Worm (Caenorhabditis elegans) whole organism, L1 larva: ENCODE data around the gene srx-21.
A peak's percentile ranks its signal among the peaks of the same experiment; 100 is the strongest.

Experiments used
- C04F5.9 ChIP-seq: sonication (generic microtip); optimal IDR thresholded peaks from 2 replicates; lab custom pipeline; 2016; ENCODE audit warnings: missing genetic modification characterization, missing compliant biosample characterization
- C34B4.2 ChIP-seq: sonication (generic microtip); optimal IDR thresholded peaks from 2 replicates; lab custom pipeline; 2017; ENCODE audit warnings: mild to moderate bottlenecking, missing genetic modification characterization, missing compliant biosample characterization
- aly-2 ChIP-seq: fragments of 150-350 bp; optimal IDR thresholded peaks from 2 replicates; lab custom pipeline; 2014; ENCODE audit warnings: missing biosample characterization, missing genetic modification characterization
- ama-1 ChIP-seq: fragments of 150-350 bp; optimal IDR thresholded peaks from 2 replicates; lab custom pipeline; 2014
- ceh-63 ChIP-seq: fragments of 200-800 bp; sonication (Bioruptor generic); optimal IDR thresholded peaks from 2 replicates; lab custom pipeline; 2018; ENCODE audit warnings: mild to moderate bottlenecking, missing genetic modification characterization, missing compliant biosample characterization
- ceh-88 ChIP-seq: fragments of 200-800 bp; sonication (Bioruptor generic); IDR thresholded peaks from 2 replicates; pipeline ENCODE4 v1.3.6; 2022; ENCODE audit warnings: missing genetic modification characterization, missing compliant biosample characterization
- efl-1 ChIP-seq, 4 experiments: fragments of 150-350 bp; optimal IDR thresholded peaks in 3 of 4; peaks in 1 of 4; 1 replicate in 1 of 4; 2 replicates in 3 of 4; lab custom pipeline; 2014; ENCODE audit warnings: missing biosample characterization in 2 of 4, missing genetic modification characterization in 2 of 4, missing genetic modification reagents in 2 of 4
- efl-3 ChIP-seq: fragments of 200-800 bp; sonication (Bioruptor generic); optimal IDR thresholded peaks from 2 replicates; lab custom pipeline; 2018; ENCODE audit warnings: mild to moderate bottlenecking, missing genetic modification characterization, missing compliant biosample characterization
- egl-13 ChIP-seq: sonication (generic microtip); optimal IDR thresholded peaks from 2 replicates; lab custom pipeline; 2016; ENCODE audit warnings: missing genotype, missing genetic modification reagents, missing genetic modification characterization, missing compliant biosample characterization
- egl-27 ChIP-seq, 2 experiments: fragments of 150-350 bp in 1 of 2; sonication (generic microtip); optimal IDR thresholded peaks; 3 replicates each; lab custom pipeline; 2017 to 2018; ENCODE audit warnings: missing biosample characterization in 2 of 2, missing genetic modification characterization in 2 of 2, missing genetic modification reagents in 2 of 2
- elt-2 ChIP-seq: sonication (generic microtip); optimal IDR thresholded peaks from 2 replicates; lab custom pipeline; 2016; ENCODE audit warnings: missing genetic modification characterization, mild to moderate bottlenecking, inconsistent platforms, missing compliant biosample characterization, missing genetic modification reagents
- fkh-4 ChIP-seq: sonication (generic microtip); optimal IDR thresholded peaks from 2 replicates; lab custom pipeline; 2016; ENCODE audit warnings: missing compliant biosample characterization, missing genetic modification characterization, borderline replicate concordance
- fos-1 ChIP-seq: fragments of 150-350 bp; optimal IDR thresholded peaks from 2 replicates; lab custom pipeline; 2014; ENCODE audit warnings: missing biosample characterization, missing genetic modification characterization
- hlh-17 ChIP-seq: fragments of 200-800 bp; sonication (Bioruptor generic); optimal IDR thresholded peaks from 2 replicates; lab custom pipeline; 2018; ENCODE audit warnings: missing genetic modification characterization, mild to moderate bottlenecking, missing compliant biosample characterization, moderate library complexity, borderline replicate concordance
- irx-1 ChIP-seq: sonication (generic microtip); optimal IDR thresholded peaks from 2 replicates; lab custom pipeline; 2016; ENCODE audit warnings: missing genetic modification characterization, missing compliant biosample characterization
- jun-1 ChIP-seq: fragments of 150-350 bp; optimal IDR thresholded peaks from 2 replicates; lab custom pipeline; 2014; ENCODE audit warnings: missing biosample characterization, missing genetic modification reagents, missing genetic modification characterization
- lin-13 ChIP-seq: fragments of 150-350 bp; optimal IDR thresholded peaks from 2 replicates; lab custom pipeline; 2014; ENCODE audit warnings: missing biosample characterization, missing genetic modification reagents, missing genetic modification characterization
- lin-14 ChIP-seq: fragments of 200-800 bp; sonication (Bioruptor generic); optimal IDR thresholded peaks from 2 replicates; lab custom pipeline; 2018; ENCODE audit warnings: mild to moderate bottlenecking, missing genetic modification characterization, moderate library complexity, missing compliant biosample characterization
- lin-15B ChIP-seq: fragments of 150-350 bp; sonication (generic microtip); optimal IDR thresholded peaks from 3 replicates; lab custom pipeline; 2014; ENCODE audit warnings: missing biosample characterization, missing genetic modification characterization
- lin-35 ChIP-seq, 2 experiments: fragments of 150-350 bp; optimal IDR thresholded peaks; 2 replicates each; lab custom pipeline; 2014; ENCODE audit warnings: missing biosample characterization in 2 of 2, missing genetic modification characterization in 2 of 2, missing genetic modification reagents in 2 of 2
- lin-39 ChIP-seq: fragments of 150-350 bp; optimal IDR thresholded peaks from 2 replicates; lab custom pipeline; 2014; ENCODE audit warnings: missing biosample characterization, missing genetic modification reagents, missing genetic modification characterization
- lir-3 ChIP-seq: sonication (generic microtip); optimal IDR thresholded peaks from 2 replicates; lab custom pipeline; 2016; ENCODE audit warnings: mild to moderate bottlenecking, missing genetic modification characterization, moderate library complexity, missing compliant biosample characterization; ENCODE audit not compliant: poor library complexity
- lsy-2 ChIP-seq, 2 experiments: fragments of 150-350 bp; optimal IDR thresholded peaks; 2 replicates each; lab custom pipeline; 2014; ENCODE audit warnings: missing biosample characterization in 2 of 2, missing genetic modification characterization in 2 of 2
- mab-9 ChIP-seq: fragments of 200-800 bp; sonication (Bioruptor generic); IDR thresholded peaks from 2 replicates; pipeline ENCODE4 v1.3.6; 2022; ENCODE audit warnings: missing genetic modification reagents, missing genetic modification characterization, missing compliant biosample characterization
- mdl-1 ChIP-seq, 2 experiments: fragments of 150-350 bp; optimal IDR thresholded peaks; 2 replicates each; lab custom pipeline; 2014 to 2017; ENCODE audit warnings: missing biosample characterization in 2 of 2, missing genetic modification characterization in 2 of 2, inconsistent platforms in 1 of 2
- mep-1 ChIP-seq: fragments of 150-350 bp; optimal IDR thresholded peaks from 2 replicates; lab custom pipeline; 2014; ENCODE audit warnings: missing biosample characterization, missing genetic modification characterization
- nhr-19 ChIP-seq: fragments of 200-800 bp; sonication (Bioruptor generic); conservative IDR thresholded peaks from 2 replicates; pipeline ENCODE4 v1.3.6; 2022; ENCODE audit warnings: missing genetic modification characterization, missing compliant biosample characterization
- nhr-237 ChIP-seq: fragments of 150-350 bp; optimal IDR thresholded peaks from 2 replicates; lab custom pipeline; 2014; ENCODE audit warnings: missing biosample characterization, missing genetic modification characterization
- nhr-47 ChIP-seq: sonication (generic microtip); optimal IDR thresholded peaks from 2 replicates; lab custom pipeline; 2016; ENCODE audit warnings: mild to moderate bottlenecking, missing genetic modification characterization, moderate library complexity, missing compliant biosample characterization
- nhr-71 ChIP-seq: sonication (generic microtip); optimal IDR thresholded peaks from 2 replicates; lab custom pipeline; 2016; ENCODE audit warnings: mild to moderate bottlenecking, missing genetic modification characterization, moderate library complexity, missing compliant biosample characterization
- nhr-77 ChIP-seq: fragments of 150-350 bp; optimal IDR thresholded peaks from 2 replicates; lab custom pipeline; 2014; ENCODE audit warnings: missing biosample characterization, missing genetic modification characterization
- nhr-84 ChIP-seq: sonication (generic microtip); optimal IDR thresholded peaks from 2 replicates; lab custom pipeline; 2017; ENCODE audit warnings: missing biosample characterization, missing genetic modification characterization
- nhr-90 ChIP-seq: sonication (generic microtip); optimal IDR thresholded peaks from 2 replicates; lab custom pipeline; 2016; ENCODE audit warnings: mild to moderate bottlenecking, missing genetic modification characterization, missing compliant biosample characterization; ENCODE audit not compliant: poor library complexity
- pag-3 ChIP-seq: sonication (generic microtip); optimal IDR thresholded peaks from 2 replicates; lab custom pipeline; 2017; ENCODE audit warnings: missing genetic modification characterization, mild to moderate bottlenecking, missing compliant biosample characterization, antibody characterized with exemption, borderline replicate concordance; ENCODE audit not compliant: insufficient read depth
- pax-3 ChIP-seq: fragments of 200-800 bp; sonication (Bioruptor generic); optimal IDR thresholded peaks from 2 replicates; lab custom pipeline; 2018; ENCODE audit warnings: mild to moderate bottlenecking, missing genetic modification characterization, moderate library complexity, missing compliant biosample characterization
- rnt-1 ChIP-seq: sonication (generic microtip); optimal IDR thresholded peaks from 2 replicates; lab custom pipeline; 2016; ENCODE audit warnings: mild to moderate bottlenecking, missing genetic modification characterization, moderate library complexity, missing compliant biosample characterization
- skn-1 ChIP-seq: fragments of 150-350 bp; optimal IDR thresholded peaks from 2 replicates; lab custom pipeline; 2014; ENCODE audit warnings: missing biosample characterization, missing genetic modification characterization
- snpc-4 ChIP-seq: fragments of 150-350 bp; optimal IDR thresholded peaks from 2 replicates; lab custom pipeline; 2014; ENCODE audit warnings: missing biosample characterization, missing genetic modification characterization
- sox-4 ChIP-seq: sonication (generic microtip); optimal IDR thresholded peaks from 2 replicates; lab custom pipeline; 2016; ENCODE audit warnings: missing genetic modification characterization, missing compliant biosample characterization
- sup-37 ChIP-seq: fragments of 200-800 bp; sonication (Bioruptor generic); optimal IDR thresholded peaks from 2 replicates; lab custom pipeline; 2018; ENCODE audit warnings: mild to moderate bottlenecking, missing genetic modification characterization, missing compliant biosample characterization
- swsn-7 ChIP-seq: sonication (generic microtip); optimal IDR thresholded peaks from 2 replicates; lab custom pipeline; 2016; ENCODE audit warnings: missing genetic modification characterization, missing compliant biosample characterization
- tbx-2 ChIP-seq: sonication (generic microtip); optimal IDR thresholded peaks from 2 replicates; lab custom pipeline; 2016; ENCODE audit warnings: missing genetic modification characterization, missing compliant biosample characterization
- unc-130 ChIP-seq: fragments of 150-350 bp; optimal IDR thresholded peaks from 2 replicates; lab custom pipeline; 2017; ENCODE audit warnings: missing biosample characterization, missing genetic modification characterization, inconsistent platforms
- unc-86 ChIP-seq: sonication (generic microtip); optimal IDR thresholded peaks from 2 replicates; lab custom pipeline; 2016; ENCODE audit warnings: missing genetic modification characterization, missing compliant biosample characterization
- vab-15 ChIP-seq: sonication (generic microtip); optimal IDR thresholded peaks from 2 replicates; lab custom pipeline; 2017; ENCODE audit warnings: missing genotype, mild to moderate bottlenecking, missing genetic modification characterization, missing compliant biosample characterization
- xbp-1 ChIP-seq: sonication (generic microtip); optimal IDR thresholded peaks from 2 replicates; lab custom pipeline; 2016; ENCODE audit warnings: missing genetic modification characterization, missing compliant biosample characterization
- zip-4 ChIP-seq: fragments of 200-800 bp; sonication (Bioruptor generic); optimal IDR thresholded peaks from 2 replicates; lab custom pipeline; 2018; ENCODE audit warnings: mild to moderate bottlenecking, missing genetic modification characterization, moderate library complexity, missing compliant biosample characterization
- ztf-11 ChIP-seq, 2 experiments: sonication (generic microtip); optimal IDR thresholded peaks; 2 replicates each; lab custom pipeline; 2016 to 2017; ENCODE audit warnings: missing genetic modification characterization in 2 of 2, missing biosample characterization in 1 of 2, missing compliant biosample characterization in 1 of 2
- ztf-4 ChIP-seq: fragments of 150-350 bp; optimal IDR thresholded peaks from 2 replicates; lab custom pipeline; 2014; ENCODE audit warnings: missing biosample characterization, missing genetic modification characterization

srx-21 gene

ce11 chrV:727484-728351 is 50.9 kb downstream of the srx-21 start, which contains the start of the genes icl-1 and srh-2:
TSS of gene icl-1 (minus strand) at chrV:728004.
TSS of gene srh-2 (plus strand) at chrV:728301.
- TF ChIP-seq ama-1 (peak; percentile 89), fkh-4 (tag; lab: Kevin White, UChicago) (no peak), xbp-1 (tag; lab: Kevin White, UChicago) (peak; percentile 45), sox-4 (peak; percentile 32), nhr-84 (tag; lab: Kevin White, UChicago) (no peak), vab-15 (tag; lab: Kevin White, UChicago) (peak; percentile 52), elt-2 (tag; lab: Kevin White, UChicago) (peak; percentile 67), swsn-7 (peak; percentile 68), lin-14 (GFP tag; lab: Kevin White, UChicago) (peak; percentile 92), sup-37 (peak; percentile 59), rnt-1 (tag; lab: Kevin White, UChicago) (peak; percentile 88), nhr-90 (tag; lab: Kevin White, UChicago) (peak; percentile 76), hlh-17 (GFP tag; lab: Kevin White, UChicago) (peak; percentile 41), tbx-2 (tag; lab: Kevin White, UChicago) (peak; percentile 73), irx-1 (tag; lab: Kevin White, UChicago) (peak; percentile 14), ceh-88 (peak; percentile 67), mdl-1 (tag; optimal IDR thresholded peaks at IDR 0.05; lab: Kevin White, UChicago) (peak in 1 of 2 experiments; percentile 85), unc-130 (tag; lab: Kevin White, UChicago) (peak; percentile 74), nhr-237 (no peak), aly-2 (tag; lab: Kevin White, UChicago) (no peak), efl-1 (optimal IDR thresholded peaks at IDR 0.05; lab: Kevin White, UChicago) (peak; percentile 40 to 49), efl-1 (GFP tag; optimal IDR thresholded peaks at IDR 0.05 in 1 of 2; lab: Kevin White, UChicago) (peak in 1 of 2 experiments; percentile 91), pag-3 (tag; lab: Kevin White, UChicago) (peak; percentile 41), ceh-63 (GFP tag; lab: Kevin White, UChicago) (peak; percentile 54), lin-15B (tag; lab: Kevin White, UChicago) (no peak), skn-1 (no peak), zip-4 (GFP tag; lab: Kevin White, UChicago) (peak; percentile 51), pax-3 (tag; lab: Kevin White, UChicago) (no peak), lin-35 (GFP tag; optimal IDR thresholded peaks at IDR 0.05; lab: Kevin White, UChicago) (peak in 1 of 2 experiments; percentile 75), C04F5.9 (tag; lab: Kevin White, UChicago) (peak; percentile 49), mab-9 (GFP tag; lab: Robert Waterston, UW) (0 out of 2 replicates have a peak, but pooled peaks have one; percentile 13), mep-1 (tag; lab: Kevin White, UChicago) (peak; percentile 59), efl-3 (GFP tag; lab: Kevin White, UChicago) (no peak), lin-13 (GFP tag; lab: Kevin White, UChicago) (peak; percentile 38), nhr-47 (tag; lab: Kevin White, UChicago) (peak; percentile 59), C34B4.2 (tag; lab: Kevin White, UChicago) (no peak), egl-13 (tag; lab: Kevin White, UChicago) (no peak), nhr-77 (peak; percentile 29), ztf-11 (tag; optimal IDR thresholded peaks at IDR 0.05; lab: Kevin White, UChicago) (peak in 1 of 2 experiments; percentile 27), fos-1 (tag; lab: Kevin White, UChicago) (peak; percentile 23), unc-86 (tag; lab: Kevin White, UChicago) (no peak), nhr-71 (tag; lab: Kevin White, UChicago) (peak; percentile 95), snpc-4 (no peak), ztf-4 (peak; percentile 14), nhr-19 (GFP tag; lab: Robert Waterston, UW) (peak; percentile 93), lir-3 (tag; lab: Kevin White, UChicago) (peak; percentile 69), lsy-2 (tag; optimal IDR thresholded peaks at IDR 0.05; lab: Kevin White, UChicago) (peak; percentile 31 to 55), jun-1 (peak; percentile 15), egl-27 (tag; optimal IDR thresholded peaks at IDR 0.05; lab: Kevin White, UChicago) (no peak), lin-39 (tag; lab: Kevin White, UChicago) (peak; percentile 46)
